Fruit fly (Drosophila melanogaster): ENCODE measurements around the gene wgn.
A peak's percentile ranks its signal among the peaks of the same experiment; 100 is the strongest.

The wgn gene

dm6 chrX:18669811-18670477 lies 35.2 kb upstream of the wgn start (continued):
- TF ChIP-seq Doc2 (GFP tag; IDR thresholded peaks at IDR 0.05), result no peak
- no peak for TF ChIP-seq CG11696 (GFP tag; IDR thresholded peaks at IDR 0.05)
- TF ChIP-seq Hr78 (GFP tag; optimal IDR thresholded peaks at IDR 0.05), result peak in 1 of 2 experiments; percentile 58
- TF ChIP-seq Sox100B (GFP tag; optimal IDR thresholded peaks at IDR 0.05), result peak; percentile 40
- no peak for TF ChIP-seq CG12659 (GFP tag; optimal IDR thresholded peaks at IDR 0.05)
- no peak for TF ChIP-seq zfh2 (GFP tag; optimal IDR thresholded peaks at IDR 0.05)
- no peak for TF ChIP-seq CG15073 (GFP tag; optimal IDR thresholded peaks at IDR 0.05)
- no peak for TF ChIP-seq CG6765 (GFP tag; optimal IDR thresholded peaks at IDR 0.05)
- TF ChIP-seq Hr39 (optimal IDR thresholded peaks at IDR 0.05), result no peak
- no peak for TF ChIP-seq mam (GFP tag; optimal IDR thresholded peaks at IDR 0.05)
- TF ChIP-seq vnd (GFP tag; IDR thresholded peaks at IDR 0.05; ENCODE audit: partially characterized antibody), result no peak
- no peak for TF ChIP-seq zen (tag; optimal IDR thresholded peaks at IDR 0.05)
- TF ChIP-seq HLH54F (GFP tag; optimal IDR thresholded peaks at IDR 0.05), result no peak
- peak; percentile 29; the same call in 1 of the 2 replicates for TF ChIP-seq Rfx (GFP tag; IDR thresholded peaks at IDR 0.05)
- TF ChIP-seq ac (GFP tag; optimal IDR thresholded peaks at IDR 0.05), result no peak
- TF ChIP-seq CG15269 (tag; optimal IDR thresholded peaks at IDR 0.05), result peak; percentile 37
- no peak for TF ChIP-seq wek (GFP tag; optimal IDR thresholded peaks at IDR 0.05)
- no peak for TF ChIP-seq Dll (GFP tag; IDR thresholded peaks at IDR 0.05; ENCODE audit: partially characterized antibody)
- TF ChIP-seq slp2 (GFP tag; optimal IDR thresholded peaks at IDR 0.05), result no peak
- no peak for TF ChIP-seq YL-1 (GFP tag; optimal IDR thresholded peaks at IDR 0.05)
- no peak for TF ChIP-seq bcd (GFP tag; optimal IDR thresholded peaks at IDR 0.05)
- peak; percentile 49 for TF ChIP-seq CG2678 (tag; optimal IDR thresholded peaks at IDR 0.05)
- 0 out of 2 replicates have a peak, but pooled peaks have one; percentile 17 for TF ChIP-seq danr (GFP tag; IDR thresholded peaks at IDR 0.05)
- peak; percentile 39 for TF ChIP-seq Abd-B (GFP tag; optimal IDR thresholded peaks at IDR 0.05)
- no peak for TF ChIP-seq dpn (GFP tag; optimal IDR thresholded peaks at IDR 0.05)
- no peak for TF ChIP-seq Gsc (GFP tag; IDR thresholded peaks at IDR 0.05)
- no peak for TF ChIP-seq eve (GFP tag; optimal IDR thresholded peaks at IDR 0.05)
- no peak for TF ChIP-seq Bdp1 (GFP tag; optimal IDR thresholded peaks at IDR 0.05)
- no peak for TF ChIP-seq unc-4 (GFP tag; IDR thresholded peaks at IDR 0.05; ENCODE audit: partially characterized antibody)
- TF ChIP-seq inv (GFP tag; IDR thresholded peaks at IDR 0.05; ENCODE audit: partially characterized antibody), result no peak
- no peak for TF ChIP-seq crc (GFP tag; optimal IDR thresholded peaks at IDR 0.05)
- TF ChIP-seq Poxn (GFP tag; IDR thresholded peaks at IDR 0.05), result no peak
- no peak for TF ChIP-seq repo (GFP tag; optimal IDR thresholded peaks at IDR 0.05)
- TF ChIP-seq pan (optimal IDR thresholded peaks at IDR 0.05), result no peak
- no peak for TF ChIP-seq pan (GFP tag; optimal IDR thresholded peaks at IDR 0.05 in 1 of 2, IDR thresholded peaks at IDR 0.05 in 1 of 2)
- TF ChIP-seq tgo (GFP tag; IDR thresholded peaks at IDR 0.05), result peak; percentile 37; the same call in 2 of the 3 replicates
- no peak for TF ChIP-seq Camta (GFP tag; optimal IDR thresholded peaks at IDR 0.05)
- TF ChIP-seq CG10462 (GFP tag; optimal IDR thresholded peaks at IDR 0.05), result no peak
- TF ChIP-seq CG4854 (GFP tag; optimal IDR thresholded peaks at IDR 0.05), result no peak
- TF ChIP-seq sd (tag; optimal IDR thresholded peaks at IDR 0.05), result no peak
- no peak for TF ChIP-seq nom (GFP tag; optimal IDR thresholded peaks at IDR 0.05)
- no peak for TF ChIP-seq CG8089 (GFP tag; optimal IDR thresholded peaks at IDR 0.05)
- no peak for TF ChIP-seq exex (tag; optimal IDR thresholded peaks at IDR 0.05)
- no peak for TF ChIP-seq bowl (GFP tag; IDR thresholded peaks at IDR 0.05)
- no peak for TF ChIP-seq dimm (GFP tag; IDR thresholded peaks at IDR 0.05)
- TF ChIP-seq sim (GFP tag; IDR thresholded peaks at IDR 0.05), result 0 out of 2 replicates have a peak, but pooled peaks have one; percentile 21
- peak; percentile 46 for TF ChIP-seq Ptx1 (GFP tag; IDR thresholded peaks at IDR 0.05)
- peak; percentile 37 for TF ChIP-seq CG10979 (tag; optimal IDR thresholded peaks at IDR 0.05)
- no peak for TF ChIP-seq CG6854 (GFP tag; optimal IDR thresholded peaks at IDR 0.05)
- TF ChIP-seq Optix (GFP tag; IDR thresholded peaks at IDR 0.05), result no peak
- TF ChIP-seq croc (GFP tag; conservative IDR thresholded peaks at IDR 0.05), result peak; percentile 35; the same call in 1 of the 3 replicates
